Worm (Caenorhabditis elegans): ENCODE results near the gene T05A8.3.

DNA sequence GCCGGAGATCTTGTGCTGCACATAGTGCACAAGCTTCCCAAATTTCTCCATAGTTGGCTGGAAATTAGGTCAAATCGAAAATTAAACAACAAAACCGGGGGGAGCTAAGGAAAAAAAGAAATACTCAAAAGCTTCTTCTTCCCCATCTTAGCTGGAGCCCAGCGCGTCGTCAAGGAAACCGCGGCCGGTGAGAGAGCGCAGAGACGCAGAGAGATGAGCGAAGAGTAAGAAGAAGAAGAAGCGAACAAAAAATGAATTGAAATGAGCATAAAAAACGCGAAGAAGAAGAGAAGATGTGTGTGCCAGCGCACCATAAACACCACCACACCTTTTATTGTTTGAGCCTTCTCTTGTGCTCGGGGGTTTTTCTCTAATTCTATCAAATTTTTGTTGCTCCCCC, 18.0 kb upstream of the T05A8.3 start, which contains the start of gene wdr-31:
- no peak for TF ChIP-seq xnd-1 (tag; optimal IDR thresholded peaks at IDR 0.05)
- TF ChIP-seq nfya-2 (GFP tag; IDR thresholded peaks at IDR 0.05), result no peak
- no peak for TF ChIP-seq lir-1 (GFP tag; conservative IDR thresholded peaks at IDR 0.05)
- TF ChIP-seq snpc-4 (GFP tag; optimal IDR thresholded peaks at IDR 0.05), result no peak
- TF ChIP-seq snpc-4 (tag; optimal IDR thresholded peaks at IDR 0.05), result no peak
- no peak for TF ChIP-seq ZK185.1 (tag; optimal IDR thresholded peaks at IDR 0.05; ENCODE audit: poor library complexity, severe bottlenecking)
- no peak for TF ChIP-seq attf-5 (GFP tag; optimal IDR thresholded peaks at IDR 0.05)
- no peak for TF ChIP-seq ama-1 (optimal IDR thresholded peaks at IDR 0.05)
- TF ChIP-seq ama-1 (GFP tag; optimal IDR thresholded peaks at IDR 0.05), result no peak
- no peak for TF ChIP-seq pha-4 (tag; optimal IDR thresholded peaks at IDR 0.05)
- no peak for TF ChIP-seq tbx-9 (tag; optimal IDR thresholded peaks at IDR 0.05; ENCODE audit: borderline replicate concordance)
- no peak for TF ChIP-seq F55B11.4 (tag; optimal IDR thresholded peaks at IDR 0.05; ENCODE audit: borderline replicate concordance, insufficient read depth)
- TF ChIP-seq nhr-120 (GFP tag; IDR thresholded peaks at IDR 0.05), result no peak

Measured in whole organism, young adult.